Fruit fly (Drosophila melanogaster): ENCODE data around the gene CG15465.

The CG15465 gene

DNA sequence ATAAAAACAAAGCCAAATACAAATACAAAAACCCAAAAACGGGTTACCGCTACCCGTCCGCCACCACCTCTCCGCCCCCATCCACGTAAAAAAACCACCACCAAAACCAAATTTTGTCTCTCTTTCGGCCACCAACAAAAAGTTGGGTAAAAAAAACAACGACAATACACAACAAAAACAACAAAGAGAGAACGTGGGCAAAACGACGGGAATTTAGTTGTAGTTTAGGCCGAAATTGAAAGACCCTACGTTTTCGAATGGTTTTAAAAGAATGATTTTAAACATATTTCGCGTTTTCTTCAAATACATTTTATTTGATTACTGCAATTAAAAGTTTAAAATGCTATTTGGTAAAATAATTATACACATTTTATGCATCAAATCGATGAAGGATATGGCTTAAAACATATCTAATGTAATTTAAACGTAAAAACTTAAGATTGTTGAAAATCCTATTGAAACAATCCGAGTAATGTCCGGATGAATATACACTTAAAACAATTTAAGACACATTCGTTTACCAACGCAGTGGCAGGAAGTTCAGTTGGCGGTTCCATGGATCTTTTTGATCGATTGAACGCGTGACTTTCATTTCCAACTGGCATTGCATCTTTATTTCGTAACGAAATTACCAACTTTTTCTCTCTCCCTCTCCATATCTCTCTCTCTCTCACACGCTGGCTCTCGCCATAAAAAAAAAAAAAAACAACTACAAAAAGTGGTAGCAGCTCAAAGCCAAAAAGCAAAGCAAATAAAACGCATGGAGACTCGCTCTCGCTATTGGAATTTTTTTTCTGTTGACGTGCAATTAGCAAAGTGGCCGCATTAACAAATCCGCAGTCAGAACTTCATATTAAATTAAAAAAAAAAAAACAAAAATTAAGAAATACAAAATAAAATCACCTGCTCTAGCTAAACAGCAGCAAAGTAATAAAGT is 1.4 kb downstream of the CG15465 start (continued):
- TF ChIP-seq HmgZ (tag; optimal IDR thresholded peaks at IDR 0.05) = peak; percentile 3
- TF ChIP-seq Dip2 (GFP tag; IDR thresholded peaks at IDR 0.05) = no peak
- no peak for TF ChIP-seq mirr (GFP tag; optimal IDR thresholded peaks at IDR 0.05)
- TF ChIP-seq trh (GFP tag; optimal IDR thresholded peaks at IDR 0.05) = no peak
- no peak for TF ChIP-seq sim (GFP tag; IDR thresholded peaks at IDR 0.05)
- no peak for TF ChIP-seq ara (GFP tag; IDR thresholded peaks at IDR 0.05)
- no peak for TF ChIP-seq CG3065 (GFP tag; optimal IDR thresholded peaks at IDR 0.05)
- peak; percentile 47 for TF ChIP-seq CG1603 (tag; optimal IDR thresholded peaks at IDR 0.05)
- peak; percentile 8 for TF ChIP-seq CG12071 (GFP tag; optimal IDR thresholded peaks at IDR 0.05)
- peak; percentile 47 for TF ChIP-seq Hsf (GFP tag; optimal IDR thresholded peaks at IDR 0.05)
- TF ChIP-seq CG8944 (GFP tag; optimal IDR thresholded peaks at IDR 0.05) = peak; percentile 6
- no peak for TF ChIP-seq CG5953 (GFP tag; IDR thresholded peaks at IDR 0.05)
- no peak for TF ChIP-seq CG17912 (GFP tag; optimal IDR thresholded peaks at IDR 0.05)
- TF ChIP-seq CG3838 (GFP tag; optimal IDR thresholded peaks at IDR 0.05) = no peak
- no peak for TF ChIP-seq CG2116 (GFP tag; optimal IDR thresholded peaks at IDR 0.05)
- TF ChIP-seq Eip74EF (GFP tag; optimal IDR thresholded peaks at IDR 0.05) = peak in 1 of 2 experiments; percentile 37
- TF ChIP-seq CG30431 (GFP tag; optimal IDR thresholded peaks at IDR 0.05) = peak; percentile 10
- peak; percentile 68 for TF ChIP-seq Atf6 (GFP tag; IDR thresholded peaks at IDR 0.05)
- no peak for TF ChIP-seq aop (GFP tag; IDR thresholded peaks at IDR 0.05)
- peak; percentile 41 for TF ChIP-seq Hmr (GFP tag; optimal IDR thresholded peaks at IDR 0.05)
- peak; percentile 4 for TF ChIP-seq zf30C (GFP tag; optimal IDR thresholded peaks at IDR 0.05)
- no peak for TF ChIP-seq lov (optimal IDR thresholded peaks at IDR 0.05)
- TF ChIP-seq lov (GFP tag; IDR thresholded peaks at IDR 0.05) = no peak
- TF ChIP-seq CG4730 (GFP tag; IDR thresholded peaks at IDR 0.05) = no peak
- TF ChIP-seq yki (optimal IDR thresholded peaks at IDR 0.05) = no peak
- no peak for TF ChIP-seq hkb (optimal IDR thresholded peaks at IDR 0.05)
- no peak for TF ChIP-seq hkb (GFP tag; IDR thresholded peaks at IDR 0.05)
- TF ChIP-seq Hr39 (optimal IDR thresholded peaks at IDR 0.05) = no peak
- TF ChIP-seq cwo (GFP tag; optimal IDR thresholded peaks at IDR 0.05) = peak; percentile 29
- no peak for TF ChIP-seq sr (GFP tag; IDR thresholded peaks at IDR 0.05)
- TF ChIP-seq amos (GFP tag; IDR thresholded peaks at IDR 0.05; ENCODE audit: partially characterized antibody) = no peak
- no peak for TF ChIP-seq H15 (GFP tag; IDR thresholded peaks at IDR 0.05)
- TF ChIP-seq CG7556 (GFP tag; optimal IDR thresholded peaks at IDR 0.05) = peak; percentile 75
- peak; percentile 13 for TF ChIP-seq sd (tag; optimal IDR thresholded peaks at IDR 0.05)
- TF ChIP-seq pb (GFP tag; optimal IDR thresholded peaks at IDR 0.05) = no peak
- no peak for TF ChIP-seq btn (GFP tag; optimal IDR thresholded peaks at IDR 0.05)
- peak; percentile 48 for TF ChIP-seq HLH54F (GFP tag; optimal IDR thresholded peaks at IDR 0.05)
- peak; percentile 35 for TF ChIP-seq CG13296 (GFP tag; optimal IDR thresholded peaks at IDR 0.05)
- TF ChIP-seq CG17361 (GFP tag; IDR thresholded peaks at IDR 0.05) = peak; percentile 83
- no peak for TF ChIP-seq toy (GFP tag; IDR thresholded peaks at IDR 0.05)
- no peak for TF ChIP-seq zen2 (GFP tag; IDR thresholded peaks at IDR 0.05; ENCODE audit: partially characterized antibody)
- no peak for TF ChIP-seq CG2889 (GFP tag; IDR thresholded peaks at IDR 0.05)
- TF ChIP-seq Taf1 (GFP tag; IDR thresholded peaks at IDR 0.05) = no peak
- TF ChIP-seq CG4820 (GFP tag; optimal IDR thresholded peaks at IDR 0.05) = peak; percentile 45
- no peak for TF ChIP-seq Optix (GFP tag; IDR thresholded peaks at IDR 0.05)
- no peak for TF ChIP-seq CG13123 (GFP tag; optimal IDR thresholded peaks at IDR 0.05)
- TF ChIP-seq HLH3B (GFP tag; IDR thresholded peaks at IDR 0.05) = no peak; the same call in 1 of the 2 replicates
- no peak for TF ChIP-seq Doc3 (GFP tag; IDR thresholded peaks at IDR 0.05; ENCODE audit: partially characterized antibody)
- peak; percentile 32 for TF ChIP-seq CG17385 (GFP tag; optimal IDR thresholded peaks at IDR 0.05)
- TF ChIP-seq CG15073 (GFP tag; optimal IDR thresholded peaks at IDR 0.05) = no peak
- TF ChIP-seq gfzf (GFP tag; optimal IDR thresholded peaks at IDR 0.05) = no peak
